Fruit fly (Drosophila melanogaster): ENCODE measurements around the gene CG17568.
A peak's percentile ranks its signal among the peaks of the same experiment; 100 is the strongest.

CG17568 gene

dm6 chr2L:19181153-19181892 is at the start of gene CG17568:
TSS of gene CG17568 (minus strand) at chr2L:19181702.
- TF ChIP-seq CG17806 (tag; optimal IDR thresholded peaks at IDR 0.05) (no peak), EcR (GFP tag; optimal IDR thresholded peaks at IDR 0.05) (peak; percentile 82), D1 (tag; optimal IDR thresholded peaks at IDR 0.05) (peak; percentile 13)

- TF ChIP-seq CG8301 (tag; optimal IDR thresholded peaks at IDR 0.05) = no peak
- no peak for TF ChIP-seq EcR (GFP tag; optimal IDR thresholded peaks at IDR 0.05)
- no peak for TF ChIP-seq CG12605 (GFP tag; IDR thresholded peaks at IDR 0.05)
- TF ChIP-seq CG9948 (tag; optimal IDR thresholded peaks at IDR 0.05) = no peak
- TF ChIP-seq CG4496 (GFP tag; IDR thresholded peaks at IDR 0.05) = no peak
- no peak for TF ChIP-seq Ets98B (GFP tag; IDR thresholded peaks at IDR 0.05)
- no peak for TF ChIP-seq Snoo (tag; optimal IDR thresholded peaks at IDR 0.05)
- no peak for TF ChIP-seq gl (tag; optimal IDR thresholded peaks at IDR 0.05)
- no peak for TF ChIP-seq CG13204 (GFP tag; optimal IDR thresholded peaks at IDR 0.05)
- TF ChIP-seq fd96Ca (GFP tag; IDR thresholded peaks at IDR 0.05) = no peak
Observed at dm6 chr2L:19230518-19230917, 49.0 kb upstream of the CG17568 start.

dm6 chr2L:19229059-19229458 is 47.6 kb upstream of the CG17568 start:
- TF ChIP-seq CG14655 (GFP tag; optimal IDR thresholded peaks at IDR 0.05) = peak; percentile 30
- TF ChIP-seq Ets98B (GFP tag; IDR thresholded peaks at IDR 0.05) = no peak
- TF ChIP-seq Snoo (tag; optimal IDR thresholded peaks at IDR 0.05) = no peak
- peak; percentile 21 for TF ChIP-seq CG34367 (tag; optimal IDR thresholded peaks at IDR 0.05)
- no peak for TF ChIP-seq CG4496 (GFP tag; IDR thresholded peaks at IDR 0.05)
- no peak for TF ChIP-seq CG10348 (GFP tag; IDR thresholded peaks at IDR 0.05)
- peak; percentile 32 for TF ChIP-seq CG15710 (tag; optimal IDR thresholded peaks at IDR 0.05)
- TF ChIP-seq CG9948 (tag; optimal IDR thresholded peaks at IDR 0.05) = peak; percentile 41
- no peak for TF ChIP-seq CG12605 (GFP tag; IDR thresholded peaks at IDR 0.05)
- TF ChIP-seq CG8159 (tag; optimal IDR thresholded peaks at IDR 0.05) = peak; percentile 51
- no peak for TF ChIP-seq EcR (GFP tag; optimal IDR thresholded peaks at IDR 0.05)
- TF ChIP-seq gl (tag; optimal IDR thresholded peaks at IDR 0.05) = no peak
- no peak for TF ChIP-seq rn (GFP tag; IDR thresholded peaks at IDR 0.05)
- TF ChIP-seq CG32121 (GFP tag; IDR thresholded peaks at IDR 0.05) = no peak
- peak; percentile 32 for TF ChIP-seq CG17806 (tag; optimal IDR thresholded peaks at IDR 0.05)
- no peak for TF ChIP-seq D1 (tag; optimal IDR thresholded peaks at IDR 0.05)
- TF ChIP-seq fd96Ca (GFP tag; IDR thresholded peaks at IDR 0.05) = no peak
- TF ChIP-seq CG8301 (tag; optimal IDR thresholded peaks at IDR 0.05) = no peak
- TF ChIP-seq Pif1A (GFP tag; optimal IDR thresholded peaks at IDR 0.05) = no peak
- no peak for TF ChIP-seq Pif1B (GFP tag; optimal IDR thresholded peaks at IDR 0.05)
- no peak for TF ChIP-seq CG13204 (GFP tag; optimal IDR thresholded peaks at IDR 0.05)

dm6 chr2L:19227656-19228055 is 46.2 kb upstream of the CG17568 start:
- peak; percentile 52; the same call in 2 of the 3 replicates for TF ChIP-seq CG4496 (GFP tag; IDR thresholded peaks at IDR 0.05)
- TF ChIP-seq CG10348 (GFP tag; IDR thresholded peaks at IDR 0.05) = no peak
- no peak for TF ChIP-seq gl (tag; optimal IDR thresholded peaks at IDR 0.05)
- no peak for TF ChIP-seq Pif1A (GFP tag; optimal IDR thresholded peaks at IDR 0.05)

dm6 chr2L:19225984-19226914 is 44.7 kb upstream of the CG17568 start:
- TF ChIP-seq CG10348 (GFP tag; IDR thresholded peaks at IDR 0.05) = 0 out of 2 replicates have a peak, but pooled peaks have one; percentile 34
- peak; percentile 94 for TF ChIP-seq CG15710 (tag; optimal IDR thresholded peaks at IDR 0.05)
- TF ChIP-seq CG8159 (tag; optimal IDR thresholded peaks at IDR 0.05) = peak; percentile 92
- TF ChIP-seq rn (GFP tag; IDR thresholded peaks at IDR 0.05) = peak; percentile 90
- TF ChIP-seq EcR (GFP tag; optimal IDR thresholded peaks at IDR 0.05) = peak; percentile 47
- peak; percentile 83 for TF ChIP-seq D1 (tag; optimal IDR thresholded peaks at IDR 0.05)
- peak; percentile 80 for TF ChIP-seq Snoo (tag; optimal IDR thresholded peaks at IDR 0.05)
- peak; percentile 74 for TF ChIP-seq gl (tag; optimal IDR thresholded peaks at IDR 0.05)
- TF ChIP-seq CG9948 (tag; optimal IDR thresholded peaks at IDR 0.05) = peak; percentile 93
- peak; percentile 67; the same call in 1 of the 2 replicates for TF ChIP-seq CG32121 (GFP tag; IDR thresholded peaks at IDR 0.05)
- TF ChIP-seq Ets98B (GFP tag; IDR thresholded peaks at IDR 0.05) = peak; percentile 85
- TF ChIP-seq CG8301 (tag; optimal IDR thresholded peaks at IDR 0.05) = peak; percentile 91
- TF ChIP-seq CG34367 (tag; optimal IDR thresholded peaks at IDR 0.05) = peak; percentile 91
- peak; percentile 88 for TF ChIP-seq CG4496 (GFP tag; IDR thresholded peaks at IDR 0.05)
- TF ChIP-seq CG14655 (GFP tag; optimal IDR thresholded peaks at IDR 0.05) = peak; percentile 94
- TF ChIP-seq Pif1A (GFP tag; optimal IDR thresholded peaks at IDR 0.05) = peak; percentile 94
- peak; percentile 65 for TF ChIP-seq CG13204 (GFP tag; optimal IDR thresholded peaks at IDR 0.05)
- peak; percentile 92 for TF ChIP-seq Pif1B (GFP tag; optimal IDR thresholded peaks at IDR 0.05)
- peak; percentile 93 for TF ChIP-seq CG17806 (tag; optimal IDR thresholded peaks at IDR 0.05)
- peak; percentile 83 for TF ChIP-seq CG12605 (GFP tag; IDR thresholded peaks at IDR 0.05)
- TF ChIP-seq fd96Ca (GFP tag; IDR thresholded peaks at IDR 0.05) = peak; percentile 91
